Worm (Caenorhabditis elegans): ENCODE measurements around the gene rsef-1.
A peak's percentile ranks its signal among the peaks of the same experiment; 100 is the strongest.

Gene rsef-1

DNA sequence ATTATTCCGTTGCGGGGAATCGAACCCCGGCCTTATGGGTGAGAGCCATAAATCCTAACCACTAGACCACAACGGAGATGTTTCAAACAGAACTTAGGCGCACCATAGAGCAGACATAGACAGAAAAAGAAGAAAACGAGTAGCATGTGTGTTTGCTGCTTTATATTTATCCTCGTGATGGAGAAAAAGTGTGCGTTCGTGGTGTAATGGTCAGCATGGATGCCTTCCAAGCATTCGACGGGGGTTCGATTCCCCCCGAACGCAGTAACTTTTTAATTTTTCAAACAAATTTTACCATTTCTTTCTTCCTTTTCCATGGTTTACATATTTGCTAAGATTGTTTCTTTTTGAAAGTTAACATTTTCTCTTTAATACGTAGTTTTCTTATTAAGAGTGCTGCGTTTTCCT lies 23.2 kb downstream of the rsef-1 start (continued):
- peak; percentile 71 for TF ChIP-seq ztf-3 (GFP tag; optimal IDR thresholded peaks at IDR 0.05)
- TF ChIP-seq aptf-3 (GFP tag; IDR thresholded peaks at IDR 0.05), result peak; percentile 97
- peak; percentile 95 for TF ChIP-seq atf-7 (tag; optimal IDR thresholded peaks at IDR 0.05)
- peak; percentile 91 for TF ChIP-seq F10E7.11 (tag; optimal IDR thresholded peaks at IDR 0.05)
- TF ChIP-seq somi-1 (GFP tag; optimal IDR thresholded peaks at IDR 0.05), result peak; percentile 93
- peak; percentile 96 for TF ChIP-seq pbrm-1 (GFP tag; IDR thresholded peaks at IDR 0.05)
- peak; percentile 96 for TF ChIP-seq F23B12.7 (tag; optimal IDR thresholded peaks at IDR 0.05; ENCODE audit: insufficient read depth)
- TF ChIP-seq pha-4 (tag; optimal IDR thresholded peaks at IDR 0.05), result peak; percentile 54
- peak; percentile 90 for TF ChIP-seq lir-1 (GFP tag; conservative IDR thresholded peaks at IDR 0.05)
- peak; percentile 95 for TF ChIP-seq nhr-27 (tag; optimal IDR thresholded peaks at IDR 0.05)
- TF ChIP-seq die-1 (tag; optimal IDR thresholded peaks at IDR 0.05), result peak; percentile 98
- TF ChIP-seq hrde-1 (tag; optimal IDR thresholded peaks at IDR 0.05; ENCODE audit: borderline replicate concordance), result peak; percentile 77
- peak; percentile 83 for TF ChIP-seq Y67H2A.10 (GFP tag; conservative IDR thresholded peaks at IDR 0.05)
- TF ChIP-seq ztf-28 (GFP tag; IDR thresholded peaks at IDR 0.05), result peak; percentile 97
- TF ChIP-seq madf-3 (GFP tag; IDR thresholded peaks at IDR 0.05), result peak; percentile 86
- peak; percentile 18 for TF ChIP-seq ama-1 (optimal IDR thresholded peaks at IDR 0.05)
- peak; percentile 92 to 94 for TF ChIP-seq ama-1 (GFP tag; optimal IDR thresholded peaks at IDR 0.05)
- TF ChIP-seq F49E8.2 (tag; optimal IDR thresholded peaks at IDR 0.05; ENCODE audit: insufficient read depth), result peak; percentile 58
- TF ChIP-seq lag-1 (GFP tag; IDR thresholded peaks at IDR 0.05), result peak; percentile 94; the same call in 1 of the 2 replicates
- peak; percentile 88 for TF ChIP-seq hlh-12 (tag; optimal IDR thresholded peaks at IDR 0.05)
- no peak for TF ChIP-seq zfh-2 (GFP tag; conservative IDR thresholded peaks at IDR 0.05)
- 0 out of 2 replicates have a peak, but pooled peaks have one; percentile 22 for TF ChIP-seq madf-8 (GFP tag; conservative IDR thresholded peaks at IDR 0.05)
- peak; percentile 69; the same call in 1 of the 2 replicates for TF ChIP-seq bed-2 (GFP tag; IDR thresholded peaks at IDR 0.05)
- peak; percentile 71 for TF ChIP-seq B0019.2 (GFP tag; conservative IDR thresholded peaks at IDR 0.05)
- peak; percentile 100 for TF ChIP-seq rpc-1 (optimal IDR thresholded peaks at IDR 0.05)
- TF ChIP-seq rpc-1 (tag; optimal IDR thresholded peaks at IDR 0.05), result peak; percentile 100
- TF ChIP-seq hlh-26 (GFP tag; conservative IDR thresholded peaks at IDR 0.05), result no peak
- peak; percentile 90 for TF ChIP-seq ceh-27 (GFP tag; optimal IDR thresholded peaks at IDR 0.05)
- TF ChIP-seq repo-1 (tag; optimal IDR thresholded peaks at IDR 0.05), result peak; percentile 97
- TF ChIP-seq tlf-1 (GFP tag; optimal IDR thresholded peaks at IDR 0.05), result peak; percentile 79
- TF ChIP-seq T07F8.4 (tag; optimal IDR thresholded peaks at IDR 0.05), result peak; percentile 93
- TF ChIP-seq dpff-1 (tag; optimal IDR thresholded peaks at IDR 0.05), result peak; percentile 77
- peak; percentile 74 to 88 for TF ChIP-seq let-607 (tag; optimal IDR thresholded peaks at IDR 0.05)
- TF ChIP-seq F55B11.4 (tag; optimal IDR thresholded peaks at IDR 0.05; ENCODE audit: borderline replicate concordance, insufficient read depth), result no peak
- peak; percentile 92 for TF ChIP-seq B0336.3 (GFP tag; IDR thresholded peaks at IDR 0.05)
- TF ChIP-seq him-1 (tag; optimal IDR thresholded peaks at IDR 0.05), result peak; percentile 100
- peak; percentile 98 for TF ChIP-seq nfyb-1 (GFP tag; IDR thresholded peaks at IDR 0.05)
- peak; percentile 89 for TF ChIP-seq Y95B8A.8 (GFP tag; IDR thresholded peaks at IDR 0.05)
- peak; percentile 55 for TF ChIP-seq ets-4 (GFP tag; optimal IDR thresholded peaks at IDR 0.05)
- TF ChIP-seq ztf-6 (GFP tag; IDR thresholded peaks at IDR 0.05), result peak; percentile 97
- TF ChIP-seq mes-4 (tag; optimal IDR thresholded peaks at IDR 0.05), result peak; percentile 93
- peak; percentile 59 for TF ChIP-seq ceh-91 (GFP tag; IDR thresholded peaks at IDR 0.05)
- TF ChIP-seq Y53F4B.3 (GFP tag; IDR thresholded peaks at IDR 0.05), result peak; percentile 92
- peak; percentile 97 for TF ChIP-seq T26A5.8 (tag; optimal IDR thresholded peaks at IDR 0.05)
- peak; percentile 93 for TF ChIP-seq hmg-20 (GFP tag; IDR thresholded peaks at IDR 0.05)

All from whole organism, young adult.